Worm (Caenorhabditis elegans): ENCODE measurements around the gene col-109.

DNA sequence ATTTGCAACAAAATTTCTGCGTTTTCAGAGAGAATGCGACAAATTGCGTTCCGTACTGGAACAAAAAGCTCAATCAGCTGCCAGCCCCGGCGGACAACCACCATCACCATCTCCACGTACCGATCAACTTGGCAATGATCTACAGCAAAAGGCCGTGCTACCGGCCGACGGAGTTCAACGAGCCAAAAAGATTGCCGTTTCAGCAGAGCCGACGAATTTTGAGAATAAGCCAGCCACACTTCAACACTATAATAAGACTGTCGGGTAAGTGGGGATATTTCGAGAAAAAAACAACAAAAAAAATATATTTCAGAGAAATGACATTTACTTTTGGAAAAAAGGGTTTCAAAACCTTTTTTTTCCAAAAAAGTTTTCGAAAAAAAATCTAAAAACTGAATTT lies 42.6 kb upstream of the col-109 start:
- TF ChIP-seq unc-120 (tag; optimal IDR thresholded peaks at IDR 0.05; ENCODE audit: poor library complexity, severe bottlenecking) (no peak), lsy-2 (tag; optimal IDR thresholded peaks at IDR 0.05) (no peak), ztf-11 (tag; optimal IDR thresholded peaks at IDR 0.05) (no peak), unc-62 (GFP tag; optimal IDR thresholded peaks at IDR 0.05) (no peak), lin-32 (GFP tag; optimal IDR thresholded peaks at IDR 0.05) (no peak), snpc-4 (tag; optimal IDR thresholded peaks at IDR 0.05) (no peak), lin-13 (tag; optimal IDR thresholded peaks at IDR 0.05) (no peak), nhr-28 (tag; optimal IDR thresholded peaks at IDR 0.05) (no peak), elt-3 (tag; optimal IDR thresholded peaks at IDR 0.05) (no peak), pha-4 (tag; optimal IDR thresholded peaks at IDR 0.05) (no peak), mep-1 (tag; optimal IDR thresholded peaks at IDR 0.05) (no peak), unc-39 (tag; optimal IDR thresholded peaks at IDR 0.05) (no peak)
